Worm (Caenorhabditis elegans): ENCODE results near the gene C27H5.6.

The C27H5.6 gene

ce11 chrII:7151969-7152631 is 34.9 kb downstream of the C27H5.6 start, which contains the start of gene fust-1 (continued):
- peak; percentile 72 for TF ChIP-seq vab-15 (tag; optimal IDR thresholded peaks at IDR 0.05)
- no peak for TF ChIP-seq ets-5 (GFP tag; IDR thresholded peaks at IDR 0.05)
- peak; percentile 99 for TF ChIP-seq snu-23 (GFP tag; optimal IDR thresholded peaks at IDR 0.05)
- TF ChIP-seq pag-3 (tag; optimal IDR thresholded peaks at IDR 0.05; ENCODE audit: borderline replicate concordance, insufficient read depth): peak; percentile 75
- peak; percentile 78 for TF ChIP-seq F16B12.6 (tag; optimal IDR thresholded peaks at IDR 0.05)
- peak; percentile 98 to 99 (median 98) for TF ChIP-seq ceh-82 (tag; optimal IDR thresholded peaks at IDR 0.05)
- peak; percentile 94 for TF ChIP-seq fkh-8 (tag; optimal IDR thresholded peaks at IDR 0.05)
- TF ChIP-seq nhr-71 (tag; optimal IDR thresholded peaks at IDR 0.05): peak; percentile 98
- no peak for TF ChIP-seq Y116A8C.19 (tag; optimal IDR thresholded peaks at IDR 0.05; ENCODE audit: borderline replicate concordance)
- peak; percentile 97 for TF ChIP-seq lin-14 (GFP tag; optimal IDR thresholded peaks at IDR 0.05)
- peak; percentile 99 for TF ChIP-seq nhr-85 (tag)
- peak; percentile 89 for TF ChIP-seq ama-1 (optimal IDR thresholded peaks at IDR 0.05)
- peak; percentile 48 for TF ChIP-seq ceh-63 (GFP tag; optimal IDR thresholded peaks at IDR 0.05)
- TF ChIP-seq hpl-2 (GFP tag; optimal IDR thresholded peaks at IDR 0.05): peak; percentile 86
- no peak for TF ChIP-seq ces-1 (GFP tag; optimal IDR thresholded peaks at IDR 0.05)
- peak in 1 of 2 experiments; percentile 24 for TF ChIP-seq egl-27 (tag; optimal IDR thresholded peaks at IDR 0.05)
- TF ChIP-seq ceh-88 (GFP tag; IDR thresholded peaks at IDR 0.05): peak; percentile 81
- TF ChIP-seq fos-1 (tag; optimal IDR thresholded peaks at IDR 0.05): peak; percentile 87
- TF ChIP-seq fkh-10 (GFP tag; optimal IDR thresholded peaks at IDR 0.05): peak; percentile 74
- TF ChIP-seq dpl-1 (GFP tag; optimal IDR thresholded peaks at IDR 0.05): peak; percentile 86 to 91 (median 88)
- peak; percentile 93 for TF ChIP-seq elt-2 (tag; optimal IDR thresholded peaks at IDR 0.05)
- peak; percentile 94 for TF ChIP-seq mab-9 (GFP tag; IDR thresholded peaks at IDR 0.05)
- peak; percentile 73 for TF ChIP-seq blmp-1 (tag; optimal IDR thresholded peaks at IDR 0.05)
- TF ChIP-seq aha-1 (tag; optimal IDR thresholded peaks at IDR 0.05): peak; percentile 84
- TF ChIP-seq tlp-1 (tag; optimal IDR thresholded peaks at IDR 0.05): no peak
- TF ChIP-seq ceh-90 (tag; optimal IDR thresholded peaks at IDR 0.05): peak; percentile 61
- TF ChIP-seq hlh-4 (tag; optimal IDR thresholded peaks at IDR 0.05): no peak
- TF ChIP-seq unc-30 (tag; optimal IDR thresholded peaks at IDR 0.05): no peak
- TF ChIP-seq lin-39 (tag; optimal IDR thresholded peaks at IDR 0.05): peak; percentile 96
- TF ChIP-seq nhr-84 (tag; optimal IDR thresholded peaks at IDR 0.05): no peak
- peak; percentile 95 for TF ChIP-seq nhr-77 (tag; optimal IDR thresholded peaks at IDR 0.05)
- peak; percentile 86 for TF ChIP-seq lir-3 (tag; optimal IDR thresholded peaks at IDR 0.05; ENCODE audit: poor library complexity)
- peak; percentile 94 to 96 for TF ChIP-seq efl-1 (optimal IDR thresholded peaks at IDR 0.05)
- peak; percentile 86 to 99 for TF ChIP-seq efl-1 (GFP tag; optimal IDR thresholded peaks at IDR 0.05 in 1 of 2)
- peak; percentile 93 for TF ChIP-seq egl-13 (tag; optimal IDR thresholded peaks at IDR 0.05)
- peak in 5 of 6 experiments; percentile 89 to 98 (median 94) for TF ChIP-seq elt-3 (tag; optimal IDR thresholded peaks at IDR 0.05)
- peak; percentile 88 for TF ChIP-seq zip-4 (GFP tag; optimal IDR thresholded peaks at IDR 0.05)
- TF ChIP-seq nhr-237 (tag; optimal IDR thresholded peaks at IDR 0.05): peak; percentile 79
- TF ChIP-seq ztf-4 (tag; optimal IDR thresholded peaks at IDR 0.05): peak; percentile 93

DNA sequence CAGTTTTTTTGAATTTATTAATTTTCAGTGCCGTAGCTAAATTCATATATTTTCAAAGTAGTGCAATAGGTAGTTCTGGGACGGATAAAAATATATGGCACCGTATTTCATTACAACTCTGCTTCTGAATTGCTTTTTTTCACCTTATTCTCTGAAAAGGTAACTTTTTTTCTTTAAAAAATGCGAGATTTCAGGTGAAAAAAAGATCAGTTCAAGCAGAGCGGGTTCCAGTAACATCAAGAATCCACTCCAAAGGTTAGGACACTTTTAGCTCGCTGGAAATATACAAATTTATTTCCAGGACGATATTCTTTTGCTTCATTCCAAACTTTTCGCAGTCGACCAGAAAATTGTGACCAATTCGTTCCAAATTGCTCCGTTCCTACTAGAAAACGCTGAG is 38.9 kb downstream of the C27H5.6 start, which contains the start of gene T07F8.1:
Gene T07F8.1, plus strand, starts transcription at position 301 of the 400 bp plus-strand sequence.
- TF ChIP-seq ces-1 (GFP tag; optimal IDR thresholded peaks at IDR 0.05): no peak
- no peak for TF ChIP-seq xbp-1 (tag; optimal IDR thresholded peaks at IDR 0.05)

DNA sequence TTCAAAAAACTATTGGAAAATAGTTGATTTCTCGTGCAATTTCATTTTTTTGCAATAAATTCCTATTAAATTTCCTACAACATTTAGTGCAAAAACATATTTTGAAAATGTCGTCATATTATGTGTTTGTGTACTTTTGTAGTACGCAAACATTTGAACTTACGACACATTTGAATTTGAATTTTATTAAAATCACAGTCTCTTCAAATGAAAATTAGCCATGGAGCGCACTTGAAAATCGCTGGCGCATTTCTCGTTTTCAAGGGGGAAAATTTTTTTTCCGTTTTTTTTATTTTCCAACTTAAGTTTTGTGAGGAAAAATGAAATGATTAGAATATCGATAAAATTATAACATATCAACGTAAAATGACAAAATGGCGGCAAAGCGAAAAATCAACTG is 39.5 kb downstream of the C27H5.6 start:
- no peak for TF ChIP-seq hlh-17 (GFP tag; optimal IDR thresholded peaks at IDR 0.05; ENCODE audit: borderline replicate concordance)
- no peak for TF ChIP-seq efl-3 (GFP tag; optimal IDR thresholded peaks at IDR 0.05)
- no peak for TF ChIP-seq nhr-76 (tag; optimal IDR thresholded peaks at IDR 0.05)
- TF ChIP-seq nhr-28 (tag; optimal IDR thresholded peaks at IDR 0.05): no peak
- TF ChIP-seq fkh-8 (tag; optimal IDR thresholded peaks at IDR 0.05): no peak
- TF ChIP-seq ceh-63 (GFP tag; optimal IDR thresholded peaks at IDR 0.05): no peak
- TF ChIP-seq xbp-1 (tag; optimal IDR thresholded peaks at IDR 0.05): peak; percentile 19
- no peak for TF ChIP-seq nhr-84 (tag; optimal IDR thresholded peaks at IDR 0.05)
- no peak for TF ChIP-seq pax-3 (tag; optimal IDR thresholded peaks at IDR 0.05)
- TF ChIP-seq egl-27 (tag; optimal IDR thresholded peaks at IDR 0.05): no peak
- no peak for TF ChIP-seq blmp-1 (tag; optimal IDR thresholded peaks at IDR 0.05)
- no peak for TF ChIP-seq ceh-90 (tag; optimal IDR thresholded peaks at IDR 0.05)
- no peak for TF ChIP-seq ceh-8 (GFP tag; optimal IDR thresholded peaks at IDR 0.05)
- no peak for TF ChIP-seq pqm-1 (tag; optimal IDR thresholded peaks at IDR 0.05)
- TF ChIP-seq swsn-7 (tag; optimal IDR thresholded peaks at IDR 0.05): peak; percentile 23
- TF ChIP-seq efl-1 (optimal IDR thresholded peaks at IDR 0.05): peak; percentile 74 to 93
- TF ChIP-seq efl-1 (GFP tag; optimal IDR thresholded peaks at IDR 0.05 in 1 of 2): peak; percentile 75 to 93
- TF ChIP-seq nhr-47 (tag; optimal IDR thresholded peaks at IDR 0.05): peak; percentile 55
- TF ChIP-seq mab-9 (GFP tag; IDR thresholded peaks at IDR 0.05): no peak
